Fruit fly (Drosophila melanogaster) whole organism, wandering third instar larva: ENCODE measurements around the gene CG8773.

Experiments
- Abd-B ChIP-seq: fragments of >200 bp; optimal IDR thresholded peaks from 2 replicates; lab custom pipeline; 2017; ENCODE audit warnings: missing biosample characterization, missing genetic modification characterization
- CG32264 ChIP-seq: fragments of 200-800 bp; sonication (Bioruptor generic); optimal IDR thresholded peaks from 2 replicates; lab custom pipeline; 2016; ENCODE audit warnings: missing biosample characterization, missing genetic modification characterization
- CG9705 ChIP-seq: fragments of 200-800 bp; sonication (Bioruptor generic); optimal IDR thresholded peaks from 2 replicates; lab custom pipeline; 2018; ENCODE audit warnings: missing biosample characterization, mild to moderate bottlenecking, missing genetic modification characterization
- Dfd ChIP-seq: fragments of >200 bp; optimal IDR thresholded peaks from 2 replicates; lab custom pipeline; 2017; ENCODE audit warnings: missing biosample characterization, missing genetic modification characterization
- Dif ChIP-seq: fragments of 200-275, 200-300 bp; sonication (Bioruptor generic); optimal IDR thresholded peaks from 2 replicates; lab custom pipeline; 2018; ENCODE audit warnings: missing biosample characterization, missing genetic modification characterization; ENCODE audit not compliant: partially characterized antibody
- HLH106 ChIP-seq: fragments of 200-800 bp; optimal IDR thresholded peaks from 3 replicates; lab custom pipeline; 2019; ENCODE audit warnings: missing biosample characterization, mild to moderate bottlenecking, missing genetic modification characterization, moderate library complexity
- Hr78 ChIP-seq: fragments of >200 bp; optimal IDR thresholded peaks from 2 replicates; lab custom pipeline; 2017; ENCODE audit warnings: missing biosample characterization, missing genetic modification characterization
- Hr83 ChIP-seq: fragments of 200-300 bp; sonication (Bioruptor generic); optimal IDR thresholded peaks from 2 replicates; lab custom pipeline; 2016; ENCODE audit warnings: missing biosample characterization, mild to moderate bottlenecking, missing genetic modification characterization, moderate library complexity; ENCODE audit not compliant: poor library complexity, severe bottlenecking
- Jra ChIP-seq: sonication (Bioruptor generic); optimal IDR thresholded peaks from 2 replicates; lab custom pipeline; 2016; ENCODE audit warnings: missing biosample characterization, missing genetic modification characterization
- Mio ChIP-seq: sonication (Bioruptor generic); optimal IDR thresholded peaks from 2 replicates; lab custom pipeline; 2016; ENCODE audit warnings: missing biosample characterization, missing genetic modification characterization
- N ChIP-seq: fragments of >200 bp; optimal IDR thresholded peaks from 2 replicates; lab custom pipeline; 2018; ENCODE audit warnings: missing biosample characterization, missing external identifiers, missing genetic modification characterization
- OdsH ChIP-seq: fragments of 200-800 bp; sonication (Bioruptor generic); optimal IDR thresholded peaks from 2 replicates; lab custom pipeline; 2016; ENCODE audit warnings: missing biosample characterization, mild to moderate bottlenecking, missing genetic modification characterization
- Rel ChIP-seq, 2 experiments: fragments of 200-800 bp; sonication (Bioruptor generic) in 1 of 2; optimal IDR thresholded peaks; 2 replicates in 1 of 2; 3 replicates in 1 of 2; lab custom pipeline; 2016 to 2019; ENCODE audit warnings: mild to moderate bottlenecking in 2 of 2, missing biosample characterization in 2 of 2, missing genetic modification characterization in 2 of 2, moderate library complexity in 1 of 2
- Sp1 ChIP-seq: fragments of 200-800 bp; sonication (Bioruptor generic); optimal IDR thresholded peaks from 3 replicates; lab custom pipeline; 2019; ENCODE audit warnings: missing biosample characterization, mild to moderate bottlenecking, missing genetic modification characterization, moderate library complexity
- Vsx2 ChIP-seq: fragments of 200-300, 225-300 bp; sonication (Bioruptor generic); optimal IDR thresholded peaks from 2 replicates; lab custom pipeline; 2018; ENCODE audit warnings: missing biosample characterization, missing genetic modification characterization; ENCODE audit not compliant: partially characterized antibody
- brk ChIP-seq: fragments of 200-800 bp; sonication (Bioruptor generic); optimal IDR thresholded peaks from 2 replicates; lab custom pipeline; 2016; ENCODE audit warnings: missing biosample characterization, mild to moderate bottlenecking, missing genetic modification characterization
- dl ChIP-seq, 2 experiments: fragments of 175-275, 200-275 bp in 1 of 2; fragments of 200-275 bp in 1 of 2; sonication (Bioruptor generic); optimal IDR thresholded peaks; lab custom pipeline; 2018; ENCODE audit warnings: mild to moderate bottlenecking in 2 of 2, missing biosample characterization in 2 of 2, missing genetic modification characterization in 2 of 2, moderate library complexity in 2 of 2; ENCODE audit not compliant: partially characterized antibody in 2 of 2, insufficient read depth in 1 of 2
- dsf ChIP-seq: sonication (Bioruptor generic); optimal IDR thresholded peaks from 2 replicates; lab custom pipeline; 2016; ENCODE audit warnings: missing biosample characterization, missing genetic modification characterization, borderline replicate concordance
- foxo ChIP-seq, 2 experiments: fragments of 200-800 bp; sonication (Bioruptor generic); optimal IDR thresholded peaks; 2 replicates in 1 of 2; 3 replicates in 1 of 2; lab custom pipeline; 2016 to 2017; ENCODE audit warnings: missing biosample characterization in 2 of 2, missing genetic modification characterization in 2 of 2
- fru ChIP-seq: fragments of 200-800 bp; sonication (Bioruptor generic); optimal IDR thresholded peaks from 3 replicates; lab custom pipeline; 2016; ENCODE audit warnings: missing biosample characterization, mild to moderate bottlenecking, missing genetic modification characterization
- h ChIP-seq: fragments of 200-800 bp; sonication (Bioruptor generic); optimal IDR thresholded peaks from 3 replicates; lab custom pipeline; 2016; ENCODE audit warnings: missing biosample characterization, mild to moderate bottlenecking, missing genetic modification characterization
- jim ChIP-seq: fragments of 175-275, 200-325 bp; sonication (Bioruptor generic); optimal IDR thresholded peaks from 2 replicates; lab custom pipeline; 2016; ENCODE audit warnings: missing biosample characterization, mild to moderate bottlenecking, missing genetic modification characterization
- lola ChIP-seq: fragments of >200 bp; optimal IDR thresholded peaks from 2 replicates; lab custom pipeline; 2017; ENCODE audit warnings: missing biosample characterization, missing genetic modification characterization
- pan ChIP-seq: fragments of >200 bp; optimal IDR thresholded peaks from 2 replicates; lab custom pipeline; 2017
- psq ChIP-seq: fragments of 200-800 bp; sonication (Bioruptor generic); optimal IDR thresholded peaks from 3 replicates; lab custom pipeline; 2017; ENCODE audit warnings: missing biosample characterization, mild to moderate bottlenecking, missing genetic modification characterization, moderate library complexity
- rgr ChIP-seq: fragments of 200-800 bp; sonication (Bioruptor generic); optimal IDR thresholded peaks from 3 replicates; lab custom pipeline; 2016; ENCODE audit warnings: missing biosample characterization, mild to moderate bottlenecking, missing genetic modification characterization
- sage ChIP-seq: fragments of 200-800 bp; sonication (Bioruptor generic); optimal IDR thresholded peaks from 2 replicates; lab custom pipeline; 2016; ENCODE audit warnings: missing biosample characterization, mild to moderate bottlenecking, missing genetic modification characterization
- sv ChIP-seq: fragments of 200-800 bp; sonication (Bioruptor generic); optimal IDR thresholded peaks from 3 replicates; lab custom pipeline; 2016; ENCODE audit warnings: missing biosample characterization, missing genetic modification characterization
- usp ChIP-seq: fragments of >200 bp; optimal IDR thresholded peaks from 2 replicates; lab custom pipeline; 2017; ENCODE audit warnings: missing biosample characterization, missing genetic modification characterization
- woc ChIP-seq: sonication (Bioruptor generic); optimal IDR thresholded peaks from 2 replicates; lab custom pipeline; 2016; ENCODE audit warnings: missing biosample characterization, mild to moderate bottlenecking, missing genetic modification characterization

CG8773 gene

dm6 chr3R:13294461-13294860, at the start of gene CG8773:
Gene CG8773 (plus strand): TSS chr3R:13294748.
- TF ChIP-seq h (GFP tag; lab: Kevin White, UChicago) (peak; percentile 58), jim (no peak), Vsx2 (GFP tag; lab: Kevin White, UChicago) (no peak), OdsH (GFP tag; lab: Kevin White, UChicago) (no peak), CG9705 (GFP tag; lab: Kevin White, UChicago) (no peak)

dm6 chr3R:13257110-13257509, 37.4 kb upstream of the CG8773 start:
- no peak for TF ChIP-seq dsf (GFP tag; lab: Kevin White, UChicago)
- TF ChIP-seq pan (lab: Kevin White, UChicago), result no peak
- TF ChIP-seq Rel (GFP tag; optimal IDR thresholded peaks at IDR 0.05; lab: Kevin White, UChicago), result no peak
- TF ChIP-seq Rel (tag; optimal IDR thresholded peaks at IDR 0.05; lab: Kevin White, UChicago), result no peak
- TF ChIP-seq Hr78 (GFP tag; lab: Kevin White, UChicago), result no peak
- TF ChIP-seq usp (GFP tag; lab: Kevin White, UChicago), result no peak
- TF ChIP-seq CG9705 (GFP tag; lab: Kevin White, UChicago), result no peak
- TF ChIP-seq rgr (GFP tag; lab: Kevin White, UChicago), result no peak
- TF ChIP-seq Abd-B (GFP tag; lab: Kevin White, UChicago), result no peak
- TF ChIP-seq foxo (GFP tag; optimal IDR thresholded peaks at IDR 0.05; lab: Kevin White, UChicago), result no peak
- no peak for TF ChIP-seq OdsH (GFP tag; lab: Kevin White, UChicago)
- no peak for TF ChIP-seq lola (GFP tag; lab: Kevin White, UChicago)
- no peak for TF ChIP-seq psq (GFP tag; lab: Kevin White, UChicago)
- TF ChIP-seq sage (GFP tag; lab: Kevin White, UChicago), result no peak
- TF ChIP-seq sv (GFP tag; lab: Kevin White, UChicago), result no peak
- TF ChIP-seq Jra (GFP tag; lab: Kevin White, UChicago), result no peak
- no peak for TF ChIP-seq Sp1 (GFP tag; lab: Kevin White, UChicago)
- TF ChIP-seq N (GFP tag; lab: Kevin White, UChicago), result no peak
- TF ChIP-seq CG32264 (GFP tag; lab: Kevin White, UChicago), result no peak
- no peak for TF ChIP-seq HLH106 (tag; lab: Kevin White, UChicago)
- TF ChIP-seq brk (GFP tag; lab: Kevin White, UChicago), result no peak

dm6 chr3R:13258696-13259567, 35.6 kb upstream of the CG8773 start, which contains the start of gene Ace:
Gene Ace (minus strand): TSS chr3R:13259517.
- TF ChIP-seq dl (GFP tag; optimal IDR thresholded peaks at IDR 0.05; lab: Kevin White, UChicago; ENCODE audit: insufficient read depth in 1 of 2, partially characterized antibody in 2 of 2) (peak; percentile 43 to 46), Mio (GFP tag; lab: Kevin White, UChicago) (no peak), fru (GFP tag; lab: Kevin White, UChicago) (no peak), N (GFP tag; lab: Kevin White, UChicago) (peak; percentile 36), Dif (peak; percentile 78)

dm6 chr3R:13260114-13260673, 34.4 kb upstream of the CG8773 start, which contains the start of gene CG11686:
Gene CG11686 (plus strand): TSS chr3R:13260356.
- TF ChIP-seq fru (GFP tag; lab: Kevin White, UChicago) (peak; percentile 6), Dfd (no peak), Dif (peak; percentile 65), h (GFP tag; lab: Kevin White, UChicago) (peak; percentile 39), Abd-B (GFP tag; lab: Kevin White, UChicago) (no peak), CG9705 (GFP tag; lab: Kevin White, UChicago) (no peak), HLH106 (tag; lab: Kevin White, UChicago) (peak; percentile 28), brk (GFP tag; lab: Kevin White, UChicago) (no peak), Hr83 (GFP tag; lab: Kevin White, UChicago) (peak; percentile 55), sage (GFP tag; lab: Kevin White, UChicago) (no peak), foxo (GFP tag; optimal IDR thresholded peaks at IDR 0.05; lab: Kevin White, UChicago) (peak in 1 of 2 experiments; percentile 14), woc (GFP tag; lab: Kevin White, UChicago) (peak; percentile 77), Rel (GFP tag; optimal IDR thresholded peaks at IDR 0.05; lab: Kevin White, UChicago) (no peak), Rel (tag; optimal IDR thresholded peaks at IDR 0.05; lab: Kevin White, UChicago) (peak; percentile 58), rgr (GFP tag; lab: Kevin White, UChicago) (peak; percentile 53), Mio (GFP tag; lab: Kevin White, UChicago) (no peak), CG32264 (GFP tag; lab: Kevin White, UChicago) (no peak)
- TF ChIP-seq, all 38 proteins: peak for 9
